Fruit fly (Drosophila melanogaster) whole organism, embryonic: ENCODE measurements around the gene fd96Ca.

Source experiments
- Adf1 ChIP-seq: fragments of 200-800 bp; sonication (Bioruptor generic); IDR thresholded peaks from 2 replicates; pipeline ENCODE4 v1.3.6; 2022; ENCODE audit warnings: missing biosample characterization, missing genetic modification characterization
- Atf3 ChIP-seq: fragments of 200-800 bp; sonication (Bioruptor generic); optimal IDR thresholded peaks from 3 replicates; lab custom pipeline; 2016; ENCODE audit warnings: missing biosample characterization, missing genetic modification characterization
- CG10147 ChIP-seq: fragments of 200-800 bp; sonication (Bioruptor generic); optimal IDR thresholded peaks from 2 replicates; lab custom pipeline; 2019; ENCODE audit warnings: missing biosample characterization, mild to moderate bottlenecking, missing genetic modification characterization, moderate library complexity
- CG11504 ChIP-seq: fragments of 200-800 bp; sonication (Bioruptor generic); optimal IDR thresholded peaks from 3 replicates; lab custom pipeline; 2019; ENCODE audit warnings: missing biosample characterization, mild to moderate bottlenecking, missing genetic modification characterization, moderate library complexity
- CG13123 ChIP-seq: fragments of 200-800 bp; sonication (Bioruptor generic); optimal IDR thresholded peaks from 2 replicates; lab custom pipeline; 2016; ENCODE audit warnings: missing biosample characterization, missing genetic modification characterization
- CG13894 ChIP-seq: fragments of 200-800 bp; sonication (Bioruptor generic); optimal IDR thresholded peaks from 3 replicates; lab custom pipeline; 2018; ENCODE audit warnings: missing biosample characterization, mild to moderate bottlenecking, missing genetic modification characterization, moderate library complexity
- CG15073 ChIP-seq: fragments of 200-800 bp; sonication (Bioruptor generic); optimal IDR thresholded peaks from 2 replicates; lab custom pipeline; 2016; ENCODE audit warnings: missing biosample characterization, missing genetic modification characterization
- CG1602 ChIP-seq: fragments of 200-800 bp; sonication (Bioruptor generic); optimal IDR thresholded peaks from 3 replicates; lab custom pipeline; 2016; ENCODE audit warnings: missing biosample characterization, missing genetic modification characterization
- CG17186 ChIP-seq: fragments of 200-800 bp; sonication (Bioruptor generic); optimal IDR thresholded peaks from 3 replicates; lab custom pipeline; 2017; ENCODE audit warnings: missing biosample characterization, missing genetic modification reagents, missing genetic modification characterization
- CG17829 ChIP-seq: fragments of 200-800 bp; optimal IDR thresholded peaks from 2 replicates; lab custom pipeline; 2019; ENCODE audit warnings: missing biosample characterization, mild to moderate bottlenecking, missing genetic modification characterization, moderate library complexity
- CG2199 ChIP-seq: fragments of 200-800 bp; sonication (Bioruptor generic); IDR thresholded peaks from 3 replicates; pipeline ENCODE4 v1.3.6; 2022; ENCODE audit warnings: missing biosample characterization, missing genetic modification characterization
- CG3407 ChIP-seq: fragments of 200-800 bp; sonication (Bioruptor generic); optimal IDR thresholded peaks from 2 replicates; lab custom pipeline; 2018; ENCODE audit warnings: missing biosample characterization, mild to moderate bottlenecking, missing genetic modification characterization
- CG34376 ChIP-seq: fragments of 200-800 bp; sonication (Bioruptor generic); optimal IDR thresholded peaks from 2 replicates; lab custom pipeline; 2018; ENCODE audit warnings: missing biosample characterization, mild to moderate bottlenecking, missing genetic modification characterization
- CG4360 ChIP-seq: fragments of 200-800 bp; sonication (Bioruptor generic); IDR thresholded peaks from 2 replicates; pipeline ENCODE4 v1.3.6; 2022; ENCODE audit warnings: missing biosample characterization, missing genetic modification characterization
- CG4617 ChIP-seq: fragments of 200-800 bp; sonication (Bioruptor generic); optimal IDR thresholded peaks from 3 replicates; lab custom pipeline; 2016; ENCODE audit warnings: missing biosample characterization, missing genetic modification characterization, borderline replicate concordance
- CG9437 ChIP-seq: fragments of 200-800 bp; sonication (Bioruptor generic); optimal IDR thresholded peaks from 2 replicates; lab custom pipeline; 2018; ENCODE audit warnings: missing biosample characterization, mild to moderate bottlenecking, missing genetic modification characterization
- CHES-1-like ChIP-seq: fragments of 200-800 bp; sonication (Bioruptor generic); optimal IDR thresholded peaks from 2 replicates; lab custom pipeline; 2016; ENCODE audit warnings: missing biosample characterization, missing genetic modification characterization
- CoRest ChIP-seq: fragments of 200-800 bp; sonication (Bioruptor generic); optimal IDR thresholded peaks from 3 replicates; lab custom pipeline; 2018; ENCODE audit warnings: missing biosample characterization, mild to moderate bottlenecking, missing genetic modification characterization, moderate library complexity
- Deaf1 ChIP-seq: fragments of 200-800 bp; optimal IDR thresholded peaks from 3 replicates; lab custom pipeline; 2019; ENCODE audit warnings: missing biosample characterization, mild to moderate bottlenecking, missing genetic modification characterization, moderate library complexity
- Dll ChIP-seq: fragments of 200-800 bp; sonication (Bioruptor generic); IDR thresholded peaks from 4 replicates; pipeline ENCODE4 v1.3.6; 2022; ENCODE audit warnings: missing biosample characterization, missing genetic modification characterization; ENCODE audit not compliant: partially characterized antibody
- Fer1 ChIP-seq: fragments of 200-800 bp; sonication (Bioruptor generic); optimal IDR thresholded peaks from 2 replicates; lab custom pipeline; 2017; ENCODE audit warnings: missing biosample characterization, mild to moderate bottlenecking, missing genetic modification characterization
- HHEX ChIP-seq: fragments of 200-800 bp; sonication (Bioruptor generic); optimal IDR thresholded peaks from 3 replicates; lab custom pipeline; 2017; ENCODE audit warnings: missing biosample characterization, mild to moderate bottlenecking, missing genetic modification characterization, missing genetic modification reagents
- HLH3B ChIP-seq: fragments of 200-800 bp; sonication (Bioruptor generic); IDR thresholded peaks from 2 replicates; pipeline ENCODE4 v1.3.6; 2022; ENCODE audit warnings: missing biosample characterization, missing genetic modification characterization
- Hey ChIP-seq: fragments of 200-800 bp; sonication (Bioruptor generic); optimal IDR thresholded peaks from 3 replicates; lab custom pipeline; 2018; ENCODE audit warnings: missing biosample characterization, mild to moderate bottlenecking, missing genetic modification characterization
- MBD-R2 ChIP-seq: fragments of 200-800 bp; sonication (Bioruptor generic); IDR thresholded peaks from 2 replicates; pipeline ENCODE4 v1.3.6; 2022; ENCODE audit warnings: missing biosample characterization, missing genetic modification characterization
- NK7.1 ChIP-seq: fragments of 200-800 bp; sonication (Bioruptor generic); optimal IDR thresholded peaks from 3 replicates; lab custom pipeline; 2016; ENCODE audit warnings: missing biosample characterization, missing genetic modification characterization
- Stat92E ChIP-seq, 3 experiments: fragments of >200 bp in 2 of 3; fragments of 200-800 bp in 1 of 3; sonication (Bioruptor generic) in 1 of 3; optimal IDR thresholded peaks; 2 replicates each; lab custom pipeline; 2017 to 2019; ENCODE audit warnings: missing biosample characterization in 3 of 3, missing genetic modification characterization in 3 of 3, mild to moderate bottlenecking in 1 of 3, moderate library complexity in 1 of 3
- Xrp1 ChIP-seq: fragments of 200-800 bp; sonication (Bioruptor generic); IDR thresholded peaks from 2 replicates; pipeline ENCODE4 v1.3.6; 2022; ENCODE audit warnings: missing biosample characterization, missing genetic modification characterization
- YL-1 ChIP-seq: fragments of 200-800 bp; sonication (Bioruptor generic); optimal IDR thresholded peaks from 3 replicates; lab custom pipeline; 2017; ENCODE audit warnings: missing biosample characterization, mild to moderate bottlenecking, missing genetic modification characterization
- amos ChIP-seq: fragments of 200-800 bp; sonication (Bioruptor generic); IDR thresholded peaks from 2 replicates; pipeline ENCODE4 v1.3.6; 2022; ENCODE audit warnings: missing biosample characterization, missing genetic modification characterization; ENCODE audit not compliant: partially characterized antibody
- bbx ChIP-seq: fragments of 200-800 bp; sonication (Bioruptor generic); IDR thresholded peaks from 2 replicates; pipeline ENCODE4 v1.3.6; 2022; ENCODE audit warnings: missing biosample characterization, missing genetic modification characterization; ENCODE audit not compliant: partially characterized antibody
- bowl ChIP-seq: fragments of 200-800 bp; sonication (Bioruptor generic); IDR thresholded peaks from 2 replicates; pipeline ENCODE4 v1.3.6; 2022; ENCODE audit warnings: missing biosample characterization, missing genetic modification characterization
- chm ChIP-seq: fragments of 200-800 bp; sonication (Bioruptor generic); IDR thresholded peaks from 2 replicates; pipeline ENCODE4 v1.3.6; 2022; ENCODE audit warnings: missing biosample characterization, missing genetic modification characterization
- chn ChIP-seq: fragments of 200-800 bp; sonication (Bioruptor generic); optimal IDR thresholded peaks from 2 replicates; lab custom pipeline; 2016; ENCODE audit warnings: missing biosample characterization, missing genetic modification characterization
- ftz-f1 ChIP-seq: fragments of 200-800 bp; sonication (Bioruptor generic); optimal IDR thresholded peaks from 2 replicates; lab custom pipeline; 2016; ENCODE audit warnings: missing biosample characterization, missing genetic modification characterization
- grau ChIP-seq: fragments of 200-800 bp; optimal IDR thresholded peaks from 3 replicates; lab custom pipeline; 2019; ENCODE audit warnings: missing biosample characterization, mild to moderate bottlenecking, missing genetic modification characterization, moderate library complexity
- jumu ChIP-seq: fragments of 200-800 bp; sonication (Bioruptor generic); optimal IDR thresholded peaks from 3 replicates; lab custom pipeline; 2016; ENCODE audit warnings: missing biosample characterization, missing genetic modification characterization
- lab ChIP-seq: fragments of 200-800 bp; sonication (Bioruptor generic); optimal IDR thresholded peaks from 3 replicates; lab custom pipeline; 2017; ENCODE audit warnings: missing biosample characterization, missing genetic modification characterization, mild to moderate bottlenecking, moderate library complexity, missing genetic modification reagents
- maf-S ChIP-seq: fragments of 200-800 bp; sonication (Bioruptor generic); optimal IDR thresholded peaks from 2 replicates; lab custom pipeline; 2016; ENCODE audit warnings: missing biosample characterization, missing genetic modification characterization
- pan ChIP-seq, 4 experiments: fragments of >200 bp in 3 of 4; fragments of 200-800 bp in 1 of 4; sonication (Bioruptor generic) in 1 of 4; optimal IDR thresholded peaks in 3 of 4; IDR thresholded peaks in 1 of 4; 2 replicates each; pipeline versions ENCODE4 v1.3.6 to Lab custom; 2017 to 2022; ENCODE audit warnings: missing biosample characterization in 2 of 4, missing genetic modification characterization in 2 of 4, mixed read lengths in 1 of 4
- pzg ChIP-seq: fragments of 200-800 bp; sonication (Bioruptor generic); optimal IDR thresholded peaks from 3 replicates; lab custom pipeline; 2018; ENCODE audit warnings: missing biosample characterization, mild to moderate bottlenecking, missing genetic modification characterization, moderate library complexity
- slou ChIP-seq: fragments of 200-800 bp; sonication (Bioruptor generic); optimal IDR thresholded peaks from 3 replicates; lab custom pipeline; 2016; ENCODE audit warnings: missing biosample characterization, missing genetic modification characterization
- sug ChIP-seq: fragments of 200-800 bp; optimal IDR thresholded peaks from 2 replicates; lab custom pipeline; 2019; ENCODE audit warnings: missing biosample characterization, mild to moderate bottlenecking, missing genetic modification characterization, moderate library complexity
- tap ChIP-seq: fragments of 200-800 bp; optimal IDR thresholded peaks from 3 replicates; lab custom pipeline; 2019; ENCODE audit warnings: missing biosample characterization, mild to moderate bottlenecking, missing genetic modification characterization, moderate library complexity
- tna ChIP-seq: fragments of 200-800 bp; sonication (Bioruptor generic); IDR thresholded peaks from 2 replicates; pipeline ENCODE4 v1.3.6; 2022; ENCODE audit warnings: missing biosample characterization, missing genetic modification characterization; ENCODE audit not compliant: partially characterized antibody
- trem ChIP-seq: fragments of 200-800 bp; optimal IDR thresholded peaks from 3 replicates; lab custom pipeline; 2019; ENCODE audit warnings: missing biosample characterization, mild to moderate bottlenecking, missing genetic modification characterization, moderate library complexity
- unc-4 ChIP-seq: fragments of 200-800 bp; sonication (Bioruptor generic); IDR thresholded peaks from 2 replicates; pipeline ENCODE4 v1.3.6; 2022; ENCODE audit warnings: missing biosample characterization, missing genetic modification characterization; ENCODE audit not compliant: partially characterized antibody
- zen ChIP-seq: fragments of 200-800 bp; sonication (Bioruptor generic); optimal IDR thresholded peaks from 3 replicates; lab custom pipeline; 2018; ENCODE audit warnings: missing biosample characterization, mild to moderate bottlenecking, missing genetic modification characterization, moderate library complexity

Gene fd96Ca

dm6 chr3R:25033142-25033586, 49.3 kb upstream of the fd96Ca start, which contains the start of gene Smg6 (continued):
- TF ChIP-seq CG34376: peak; percentile 49
- no peak for TF ChIP-seq CG15073
- TF ChIP-seq CG9437 (GFP tag; lab: Kevin White, UChicago): no peak
- peak; percentile 57 for TF ChIP-seq CHES-1-like (GFP tag; lab: Kevin White, UChicago)
- no peak for TF ChIP-seq maf-S (GFP tag; lab: Kevin White, UChicago)
- TF ChIP-seq Xrp1 (GFP tag; lab: Robert Waterston, UW): no peak
- no peak for TF ChIP-seq Atf3 (GFP tag; lab: Kevin White, UChicago)
- TF ChIP-seq trem (tag; lab: Kevin White, UChicago): peak; percentile 61
- TF ChIP-seq CG3407 (GFP tag; lab: Kevin White, UChicago): no peak
- peak; percentile 91 for TF ChIP-seq CG4617 (GFP tag; lab: Kevin White, UChicago)
- TF ChIP-seq MBD-R2: 0 out of 2 replicates have a peak, but pooled peaks have one; percentile 31
- TF ChIP-seq sug (tag; lab: Kevin White, UChicago): no peak
- peak; percentile 99 for TF ChIP-seq YL-1 (GFP tag; lab: Kevin White, UChicago)
- TF ChIP-seq CG17829: peak; percentile 19
- TF ChIP-seq HHEX (GFP tag; lab: Kevin White, UChicago): no peak
- no peak for TF ChIP-seq tap (tag; lab: Kevin White, UChicago)
- no peak for TF ChIP-seq tna
- TF ChIP-seq Fer1 (GFP tag; lab: Kevin White, UChicago): peak; percentile 46
- no peak for TF ChIP-seq Deaf1 (tag; lab: Kevin White, UChicago)
- TF ChIP-seq Hey (tag; lab: Kevin White, UChicago): no peak
- TF ChIP-seq NK7.1 (GFP tag; lab: Kevin White, UChicago): no peak
- TF ChIP-seq Dll: peak; percentile 30; the same call in 1 of the 4 replicates
- 0 out of 2 replicates have a peak, but pooled peaks have one; percentile 20 for TF ChIP-seq unc-4
- TF ChIP-seq CG13894: no peak
- 0 out of 3 replicates have a peak, but pooled peaks have one; percentile 34 for TF ChIP-seq CG2199
- no peak for TF ChIP-seq CG13123 (GFP tag; lab: Kevin White, UChicago)
- TF ChIP-seq CG11504 (tag; lab: Kevin White, UChicago): no peak
- no peak for TF ChIP-seq jumu
- peak; percentile 94 for TF ChIP-seq ftz-f1 (GFP tag; lab: Kevin White, UChicago)
- no peak for TF ChIP-seq CoRest (tag; lab: Kevin White, UChicago)
- TF ChIP-seq HLH3B: no peak
- no peak for TF ChIP-seq slou
- peak in 1 of 3 experiments; percentile 59 for TF ChIP-seq Stat92E (GFP tag; optimal IDR thresholded peaks at IDR 0.05; lab: Kevin White, UChicago)
- TF ChIP-seq grau (tag; lab: Kevin White, UChicago): no peak
- TF ChIP-seq CG10147: no peak
- no peak for TF ChIP-seq lab (GFP tag; lab: Kevin White, UChicago)
- peak; percentile 59 for TF ChIP-seq CG17186 (GFP tag; lab: Kevin White, UChicago)
- TF ChIP-seq bbx (GFP tag; lab: Robert Waterston, UW): 0 out of 2 replicates have a peak, but pooled peaks have one; percentile 30
- TF ChIP-seq chm (GFP tag; lab: Robert Waterston, UW): 0 out of 2 replicates have a peak, but pooled peaks have one; percentile 10
- TF ChIP-seq chn: no peak
- TF ChIP-seq pzg (GFP tag; lab: Kevin White, UChicago): peak; percentile 90
- TF ChIP-seq Adf1 (GFP tag; lab: Robert Waterston, UW): peak; percentile 69
- TF ChIP-seq bowl (GFP tag; lab: Robert Waterston, UW): no peak
- TF ChIP-seq pan (optimal IDR thresholded peaks at IDR 0.05; lab: Kevin White, UChicago): no peak
- no peak for TF ChIP-seq pan (GFP tag; optimal IDR thresholded peaks at IDR 0.05 in 1 of 2, IDR thresholded peaks at IDR 0.05 in 1 of 2)
- TF ChIP-seq amos (GFP tag; lab: Robert Waterston, UW): peak; percentile 31; the same call in 1 of the 2 replicates
- TF ChIP-seq zen (tag; lab: Kevin White, UChicago): peak; percentile 22
- TF ChIP-seq CG1602: no peak
- TF ChIP-seq CG4360: peak; percentile 93
